Worm (Caenorhabditis elegans): ENCODE measurements around the gene sqv-2.

Gene sqv-2

DNA sequence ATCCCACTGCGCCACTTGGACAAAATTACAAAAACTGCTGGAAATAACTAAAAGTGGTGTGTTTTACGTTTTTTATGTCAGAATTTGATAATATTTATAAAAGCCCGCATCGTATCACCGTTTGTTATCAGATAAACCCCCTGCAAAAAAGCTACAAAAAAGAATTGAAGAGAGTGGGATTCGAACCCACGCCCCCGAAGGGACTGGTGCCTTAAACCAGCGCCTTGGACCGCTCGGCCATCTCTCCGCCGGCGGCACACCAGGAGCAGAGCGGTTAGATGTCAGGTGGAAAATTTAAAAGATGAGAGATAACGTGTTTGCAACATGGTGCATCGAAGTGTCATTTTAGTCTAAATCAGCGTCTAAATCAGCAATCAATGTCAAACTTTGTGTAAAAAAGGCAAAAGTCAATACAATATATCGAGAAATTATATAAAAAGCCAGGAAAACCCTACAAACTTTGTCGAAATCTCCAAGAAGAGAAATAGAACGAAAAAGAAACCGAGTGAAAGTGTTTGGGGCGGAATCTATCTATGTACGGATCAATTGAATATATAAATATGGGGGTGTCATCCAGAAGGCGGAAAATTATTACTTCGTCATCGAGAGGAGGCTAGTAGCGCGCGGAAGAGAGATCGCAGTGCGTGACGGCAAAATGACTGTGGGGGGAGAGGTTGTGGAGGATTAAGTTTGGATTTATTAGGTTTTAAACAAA is 32.7 kb downstream of the sqv-2 start:
- TF ChIP-seq pha-4 (tag; optimal IDR thresholded peaks at IDR 0.05) (no peak), sem-2 (GFP tag; optimal IDR thresholded peaks at IDR 0.05) (no peak), unc-120 (tag; optimal IDR thresholded peaks at IDR 0.05; ENCODE audit: poor library complexity, severe bottlenecking) (peak; percentile 49), mls-2 (tag; optimal IDR thresholded peaks at IDR 0.05) (peak; percentile 31), lin-32 (GFP tag; optimal IDR thresholded peaks at IDR 0.05) (no peak), ceh-83 (GFP tag; optimal IDR thresholded peaks at IDR 0.05) (peak; percentile 55), mep-1 (tag; optimal IDR thresholded peaks at IDR 0.05) (no peak), ham-2 (GFP tag; optimal IDR thresholded peaks at IDR 0.05) (peak; percentile 14), blmp-1 (tag; optimal IDR thresholded peaks at IDR 0.05) (peak; percentile 74), ces-1 (GFP tag; optimal IDR thresholded peaks at IDR 0.05) (no peak)

- TF ChIP-seq mls-2 (tag; optimal IDR thresholded peaks at IDR 0.05) = peak; percentile 51
- TF ChIP-seq cnd-1 (tag; optimal IDR thresholded peaks at IDR 0.05) = peak; percentile 31
- TF ChIP-seq ceh-83 (GFP tag; optimal IDR thresholded peaks at IDR 0.05) = peak; percentile 48
- no peak for TF ChIP-seq blmp-1 (tag; optimal IDR thresholded peaks at IDR 0.05)
- TF ChIP-seq ztf-11 (tag; optimal IDR thresholded peaks at IDR 0.05) = no peak
- no peak for TF ChIP-seq mep-1 (tag; optimal IDR thresholded peaks at IDR 0.05)
Observed at ce11 chrII:2859873-2860821, 34.0 kb downstream of the sqv-2 start.

- no peak for TF ChIP-seq bed-3 (GFP tag; optimal IDR thresholded peaks at IDR 0.05)
- no peak for TF ChIP-seq blmp-1 (tag; optimal IDR thresholded peaks at IDR 0.05)
- peak; percentile 32 for TF ChIP-seq ham-2 (GFP tag; optimal IDR thresholded peaks at IDR 0.05)
Observed at ce11 chrII:2859315-2859714, 34.9 kb downstream of the sqv-2 start.

DNA sequence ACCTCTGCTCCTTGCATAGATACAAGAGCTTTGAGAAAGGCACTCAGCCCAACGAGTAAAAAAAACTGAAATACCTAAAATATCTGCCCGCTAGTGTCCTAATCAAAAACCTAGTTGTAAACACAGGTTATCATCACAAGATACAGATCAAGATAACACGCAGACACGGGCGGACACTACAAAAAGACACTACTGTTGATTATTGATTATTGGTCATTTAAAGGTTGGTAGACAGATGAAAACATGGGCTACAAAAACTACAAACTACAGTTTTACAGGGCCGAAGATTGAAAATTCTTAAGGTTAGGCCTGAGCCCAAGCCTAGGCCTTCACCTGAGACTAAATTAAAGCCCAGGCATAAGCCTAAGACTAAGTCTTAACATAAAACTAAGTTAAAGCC is 35.3 kb downstream of the sqv-2 start:
- TF ChIP-seq mab-5 (tag; optimal IDR thresholded peaks at IDR 0.05) (no peak), unc-39 (tag; optimal IDR thresholded peaks at IDR 0.05) (no peak), tbx-8 (GFP tag; optimal IDR thresholded peaks at IDR 0.05) (no peak), pha-4 (tag; optimal IDR thresholded peaks at IDR 0.05) (no peak), nhr-2 (tag; optimal IDR thresholded peaks at IDR 0.05) (no peak), sptf-1 (tag; optimal IDR thresholded peaks at IDR 0.05) (no peak), mep-1 (tag; optimal IDR thresholded peaks at IDR 0.05) (no peak), snpc-4 (tag; optimal IDR thresholded peaks at IDR 0.05) (no peak), elt-3 (tag; optimal IDR thresholded peaks at IDR 0.05) (no peak), lin-13 (tag; optimal IDR thresholded peaks at IDR 0.05) (no peak), zip-8 (tag; optimal IDR thresholded peaks at IDR 0.05) (no peak)

DNA sequence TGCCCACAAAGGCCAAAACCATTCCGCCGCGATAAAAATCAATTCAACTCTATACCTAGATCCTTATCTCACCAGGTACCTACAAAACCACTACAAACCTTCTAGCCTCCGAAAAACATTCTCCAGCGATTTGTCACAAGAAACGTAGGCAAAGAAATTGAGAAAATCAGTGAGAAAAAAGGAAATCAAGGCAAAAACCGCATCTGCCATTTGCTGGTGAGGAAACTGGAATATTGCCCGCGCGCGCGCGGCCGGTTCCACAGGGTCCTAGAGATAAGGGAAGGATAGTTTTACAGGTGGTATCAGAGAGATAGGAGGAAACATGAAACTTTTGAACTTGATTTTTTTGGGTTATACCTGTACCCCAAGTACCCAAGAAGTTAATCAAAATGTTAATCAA is 36.6 kb downstream of the sqv-2 start:
- peak; percentile 49 for TF ChIP-seq elt-1 (tag; optimal IDR thresholded peaks at IDR 0.05; ENCODE audit: borderline replicate concordance, insufficient read depth)
- no peak for TF ChIP-seq tbx-8 (GFP tag; optimal IDR thresholded peaks at IDR 0.05)

DNA sequence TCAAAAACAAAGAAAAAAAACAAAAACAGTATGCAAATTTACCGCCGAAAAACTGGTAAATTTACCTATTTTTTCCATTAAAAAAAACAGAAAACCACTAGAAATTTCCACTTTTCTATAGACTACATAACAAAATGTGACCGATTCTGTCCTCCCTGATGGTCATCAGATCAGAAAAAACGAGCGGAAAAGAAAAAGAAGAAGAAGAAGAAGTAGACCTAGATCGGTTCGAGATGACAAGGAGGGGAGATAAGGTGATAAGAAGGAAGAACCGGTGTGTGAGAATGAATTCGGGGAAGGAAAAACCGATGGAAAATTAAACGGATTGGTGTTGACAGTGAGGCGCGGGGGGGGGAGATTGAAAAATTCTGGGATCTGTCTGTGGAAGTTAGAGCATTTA is 38.1 kb downstream of the sqv-2 start:
- TF ChIP-seq nhr-237 (tag; optimal IDR thresholded peaks at IDR 0.05) = no peak
- TF ChIP-seq lin-32 (GFP tag; optimal IDR thresholded peaks at IDR 0.05) = no peak
- TF ChIP-seq mls-2 (tag; optimal IDR thresholded peaks at IDR 0.05) = no peak
- TF ChIP-seq drap-1 (GFP tag; optimal IDR thresholded peaks at IDR 0.05) = no peak
- no peak for TF ChIP-seq hlh-1 (tag; optimal IDR thresholded peaks at IDR 0.05)
- TF ChIP-seq zip-8 (tag; optimal IDR thresholded peaks at IDR 0.05) = no peak
- TF ChIP-seq nhr-2 (tag; optimal IDR thresholded peaks at IDR 0.05) = no peak
- TF ChIP-seq ceh-43 (GFP tag; optimal IDR thresholded peaks at IDR 0.05) = no peak
- no peak for TF ChIP-seq elt-3 (tag; optimal IDR thresholded peaks at IDR 0.05)
